Worm (Caenorhabditis elegans): ENCODE data around the gene F16B4.2.

Gene F16B4.2

DNA sequence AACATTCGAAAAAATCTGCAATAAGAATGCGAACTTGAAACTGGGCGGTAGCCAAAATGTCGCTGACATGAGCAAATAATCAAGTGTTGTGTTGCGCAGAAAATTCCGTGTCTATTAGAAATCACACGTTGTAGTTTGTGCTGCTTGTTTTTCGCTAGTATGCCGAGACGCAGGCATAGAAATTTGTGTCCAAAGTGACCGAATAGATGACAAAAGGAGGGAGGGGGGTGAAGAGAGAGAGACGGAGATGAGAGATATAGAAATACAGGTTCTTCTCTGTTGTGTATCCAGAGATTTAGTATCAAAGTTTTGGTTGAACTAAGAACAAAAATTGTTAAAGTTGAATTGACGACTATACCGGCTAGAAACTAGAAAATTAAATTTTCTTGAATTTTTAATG, 26.4 kb downstream of the F16B4.2 start (continued):
- TF ChIP-seq nhr-71 (tag; optimal IDR thresholded peaks at IDR 0.05) (peak; percentile 67), sup-37 (GFP tag; optimal IDR thresholded peaks at IDR 0.05) (no peak), snpc-4 (tag; optimal IDR thresholded peaks at IDR 0.05) (no peak), blmp-1 (tag; optimal IDR thresholded peaks at IDR 0.05) (peak; percentile 65), nhr-11 (tag; optimal IDR thresholded peaks at IDR 0.05) (peak; percentile 3), nhr-85 (tag) (peak; percentile 87), zip-4 (GFP tag; optimal IDR thresholded peaks at IDR 0.05) (no peak), hlh-4 (tag; optimal IDR thresholded peaks at IDR 0.05) (no peak), unc-30 (tag; optimal IDR thresholded peaks at IDR 0.05) (no peak), hpl-2 (GFP tag; optimal IDR thresholded peaks at IDR 0.05) (no peak), lin-39 (tag; optimal IDR thresholded peaks at IDR 0.05) (no peak), lin-35 (GFP tag; optimal IDR thresholded peaks at IDR 0.05) (peak in 1 of 2 experiments; percentile 57), fos-1 (tag; optimal IDR thresholded peaks at IDR 0.05) (no peak), jun-1 (tag; optimal IDR thresholded peaks at IDR 0.05) (peak; percentile 35), elt-2 (tag; optimal IDR thresholded peaks at IDR 0.05) (no peak)

DNA sequence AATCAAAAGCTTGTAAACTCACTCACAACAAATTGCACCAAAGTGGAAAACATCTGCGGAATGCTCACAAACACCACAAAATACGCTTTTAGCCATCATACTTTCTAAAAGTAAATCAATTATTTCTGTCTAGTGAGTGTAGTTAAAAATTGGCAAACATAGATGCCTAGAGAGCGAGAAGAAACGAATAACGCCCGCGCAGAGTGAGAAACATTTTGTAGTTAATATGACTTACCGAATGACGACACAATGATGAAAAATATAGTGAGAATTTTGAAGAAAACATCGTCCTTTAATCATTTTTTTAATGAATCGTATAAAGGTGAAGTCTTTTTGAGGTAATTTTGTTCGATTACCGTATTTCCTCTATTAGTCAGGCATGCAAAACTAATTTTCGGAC, 28.5 kb downstream of the F16B4.2 start, which contains the start of gene nhr-238:
nhr-238 (minus strand) TSS at position 104 of the 400 bp plus-strand sequence.
- TF ChIP-seq Y116A8C.19 (tag; optimal IDR thresholded peaks at IDR 0.05; ENCODE audit: borderline replicate concordance) (no peak), pqm-1 (tag; optimal IDR thresholded peaks at IDR 0.05) (no peak), ceh-8 (GFP tag; optimal IDR thresholded peaks at IDR 0.05) (no peak), egl-27 (tag; optimal IDR thresholded peaks at IDR 0.05) (no peak), ztf-11 (tag; optimal IDR thresholded peaks at IDR 0.05) (no peak), nhr-12 (tag; optimal IDR thresholded peaks at IDR 0.05) (no peak), snu-23 (GFP tag; optimal IDR thresholded peaks at IDR 0.05) (peak; percentile 29), nhr-77 (tag; optimal IDR thresholded peaks at IDR 0.05) (peak; percentile 96), nhr-85 (tag) (peak; percentile 63), swsn-7 (tag; optimal IDR thresholded peaks at IDR 0.05) (no peak), blmp-1 (tag; optimal IDR thresholded peaks at IDR 0.05) (peak; percentile 18), lin-35 (GFP tag; optimal IDR thresholded peaks at IDR 0.05) (peak in 1 of 2 experiments; percentile 6), nhr-19 (GFP tag; conservative IDR thresholded peaks at IDR 0.05) (no peak), nhr-71 (tag; optimal IDR thresholded peaks at IDR 0.05) (peak; percentile 31), nhr-20 (tag; optimal IDR thresholded peaks at IDR 0.05) (peak; percentile 54)

- TF ChIP-seq nhr-77 (tag; optimal IDR thresholded peaks at IDR 0.05): no peak
- no peak for TF ChIP-seq snpc-4 (tag; optimal IDR thresholded peaks at IDR 0.05)
- TF ChIP-seq hlh-17 (GFP tag; optimal IDR thresholded peaks at IDR 0.05; ENCODE audit: borderline replicate concordance): no peak
- TF ChIP-seq nhr-84 (tag; optimal IDR thresholded peaks at IDR 0.05): no peak
Observed at ce11 chrV:1631148-1631547, 30.3 kb downstream of the F16B4.2 start, which contains the start of gene Y46H3D.8. Gene Y46H3D.8, minus strand, starts transcription at chrV:1631248.

- TF ChIP-seq hlh-17 (GFP tag; optimal IDR thresholded peaks at IDR 0.05; ENCODE audit: borderline replicate concordance) (no peak), fkh-4 (tag; optimal IDR thresholded peaks at IDR 0.05; ENCODE audit: borderline replicate concordance) (no peak), dsc-1 (tag; optimal IDR thresholded peaks at IDR 0.05) (no peak), efl-1 (optimal IDR thresholded peaks at IDR 0.05) (no peak), efl-1 (GFP tag; optimal IDR thresholded peaks at IDR 0.05 in 1 of 2) (peak in 1 of 2 experiments; percentile 67)
Observed at ce11 chrV:1631717-1632116, 30.9 kb downstream of the F16B4.2 start, which contains the start of gene irld-17. Gene irld-17, plus strand, starts transcription at chrV:1632017.

- no peak for TF ChIP-seq zag-1 (tag; optimal IDR thresholded peaks at IDR 0.05)
- no peak for TF ChIP-seq unc-98 (GFP tag; IDR thresholded peaks at IDR 0.05)
- TF ChIP-seq nhr-85 (tag): no peak
- no peak for TF ChIP-seq ceh-63 (GFP tag; optimal IDR thresholded peaks at IDR 0.05)
- no peak for TF ChIP-seq Y116A8C.19 (tag; optimal IDR thresholded peaks at IDR 0.05; ENCODE audit: borderline replicate concordance)
Observed at ce11 chrV:1635859-1636258, 35.0 kb downstream of the F16B4.2 start, which contains the start of gene str-222. Gene str-222, plus strand, starts transcription at chrV:1636159.
